Worm (Caenorhabditis elegans) whole organism, late embryonic: ENCODE results near the gene spp-4.
A peak's percentile ranks its signal among the peaks of the same experiment; 100 is the strongest.

Source experiments
- T23F11.4 ChIP-seq: fragments of 200-800 bp; sonication (Bioruptor generic); optimal IDR thresholded peaks from 2 replicates; lab custom pipeline; 2018; ENCODE audit warnings: mild to moderate bottlenecking, missing genetic modification characterization, missing compliant biosample characterization
- Y22D7AL.16 ChIP-seq: sonication (generic microtip); optimal IDR thresholded peaks from 2 replicates; lab custom pipeline; 2016; ENCODE audit warnings: missing genetic modification characterization, missing compliant biosample characterization
- ceh-14 ChIP-seq: sonication (generic microtip); optimal IDR thresholded peaks from 2 replicates; lab custom pipeline; 2016; ENCODE audit warnings: missing genotype, missing genetic modification characterization, missing compliant biosample characterization
- ceh-18 ChIP-seq: sonication (generic microtip); optimal IDR thresholded peaks from 2 replicates; lab custom pipeline; 2016; ENCODE audit warnings: missing genetic modification characterization, missing compliant biosample characterization
- ceh-19 ChIP-seq: fragments of 200-800 bp; sonication (Bioruptor generic); optimal IDR thresholded peaks from 2 replicates; lab custom pipeline; 2018; ENCODE audit warnings: mild to moderate bottlenecking, missing genetic modification characterization, missing compliant biosample characterization
- ceh-2 ChIP-seq: sonication (generic microtip); optimal IDR thresholded peaks from 2 replicates; lab custom pipeline; 2016; ENCODE audit warnings: missing genotype, missing genetic modification characterization, missing compliant biosample characterization
- ceh-22 ChIP-seq: sonication (generic microtip); optimal IDR thresholded peaks from 2 replicates; lab custom pipeline; 2017; ENCODE audit warnings: missing biosample characterization, missing genetic modification characterization
- ceh-24 ChIP-seq: sonication (generic microtip); optimal IDR thresholded peaks from 2 replicates; lab custom pipeline; 2016; ENCODE audit warnings: mild to moderate bottlenecking, missing genetic modification characterization, missing compliant biosample characterization
- ceh-45 ChIP-seq: fragments of 200-800 bp; sonication (Bioruptor generic); IDR thresholded peaks from 2 replicates; pipeline ENCODE4 v1.3.6; 2022; ENCODE audit warnings: missing genetic modification reagents, missing genetic modification characterization, missing compliant biosample characterization
- ceh-48 ChIP-seq: sonication (generic microtip); optimal IDR thresholded peaks from 2 replicates; lab custom pipeline; 2016; ENCODE audit warnings: missing genetic modification characterization, inconsistent platforms, missing compliant biosample characterization
- ceh-6 ChIP-seq: fragments of 200-800 bp; sonication (Bioruptor generic); optimal IDR thresholded peaks from 2 replicates; lab custom pipeline; 2018; ENCODE audit warnings: mild to moderate bottlenecking, missing genetic modification characterization, missing compliant biosample characterization
- ceh-9 ChIP-seq: sonication (generic microtip); optimal IDR thresholded peaks from 2 replicates; lab custom pipeline; 2016; ENCODE audit warnings: mild to moderate bottlenecking, missing genetic modification characterization, inconsistent platforms, missing compliant biosample characterization
- dve-1 ChIP-seq: sonication (generic microtip); optimal IDR thresholded peaks from 2 replicates; lab custom pipeline; 2017; ENCODE audit warnings: antibody characterized with exemption, mild to moderate bottlenecking, missing genetic modification characterization, missing compliant biosample characterization
- elt-2 ChIP-seq: sonication (generic microtip); optimal IDR thresholded peaks from 2 replicates; lab custom pipeline; 2016; ENCODE audit warnings: missing genetic modification reagents, missing genetic modification characterization, missing compliant biosample characterization
- elt-4 ChIP-seq: sonication (generic microtip); optimal IDR thresholded peaks from 2 replicates; lab custom pipeline; 2016; ENCODE audit warnings: missing genetic modification characterization, missing compliant biosample characterization
- gmeb-2 ChIP-seq: sonication (generic microtip); optimal IDR thresholded peaks from 2 replicates; lab custom pipeline; 2016; ENCODE audit warnings: missing genetic modification characterization, inconsistent platforms, missing compliant biosample characterization
- hlh-6 ChIP-seq: sonication (generic microtip); optimal IDR thresholded peaks from 2 replicates; lab custom pipeline; 2016; ENCODE audit warnings: missing genotype, missing genetic modification characterization, missing compliant biosample characterization
- hlh-8 ChIP-seq: sonication (generic microtip); optimal IDR thresholded peaks from 2 replicates; lab custom pipeline; 2016; ENCODE audit warnings: missing genotype, missing genetic modification characterization, missing compliant biosample characterization
- lim-6 ChIP-seq: sonication (generic microtip); optimal IDR thresholded peaks from 2 replicates; lab custom pipeline; 2016; ENCODE audit warnings: missing genetic modification characterization, missing compliant biosample characterization
- lin-11 ChIP-seq: fragments of 200-800 bp; sonication (Bioruptor generic); optimal IDR thresholded peaks from 2 replicates; lab custom pipeline; 2018; ENCODE audit warnings: mild to moderate bottlenecking, missing genetic modification characterization, missing compliant biosample characterization
- nhr-232 ChIP-seq: sonication (generic microtip); optimal IDR thresholded peaks from 2 replicates; lab custom pipeline; 2016; ENCODE audit warnings: missing genetic modification characterization, missing compliant biosample characterization
- pax-1 ChIP-seq: fragments of 150-350 bp; optimal IDR thresholded peaks from 2 replicates; lab custom pipeline; 2014; ENCODE audit warnings: missing biosample characterization, missing genetic modification characterization
- pha-4 ChIP-seq: fragments of 150-350 bp; optimal IDR thresholded peaks from 2 replicates; lab custom pipeline; 2018; ENCODE audit warnings: missing biosample characterization, missing genetic modification reagents, missing genetic modification characterization
- pqm-1 ChIP-seq: sonication (generic microtip); optimal IDR thresholded peaks from 2 replicates; lab custom pipeline; 2016; ENCODE audit warnings: missing genetic modification characterization, missing compliant biosample characterization
- pros-1 ChIP-seq: fragments of 150-350 bp; optimal IDR thresholded peaks from 2 replicates; lab custom pipeline; 2014; ENCODE audit warnings: missing biosample characterization, missing genetic modification reagents, missing genetic modification characterization
- ref-2 ChIP-seq: sonication (generic microtip); optimal IDR thresholded peaks from 2 replicates; lab custom pipeline; 2016; ENCODE audit warnings: missing genetic modification characterization, missing compliant biosample characterization
- sox-4 ChIP-seq: sonication (generic microtip); optimal IDR thresholded peaks from 2 replicates; lab custom pipeline; 2017; ENCODE audit warnings: mild to moderate bottlenecking, missing genetic modification characterization, inconsistent platforms, missing compliant biosample characterization
- unc-86 ChIP-seq: sonication (generic microtip); optimal IDR thresholded peaks from 2 replicates; lab custom pipeline; 2016; ENCODE audit warnings: missing genetic modification characterization, missing compliant biosample characterization
- ztf-16 ChIP-seq: sonication (generic microtip); optimal IDR thresholded peaks from 2 replicates; lab custom pipeline; 2017; ENCODE audit warnings: missing genetic modification characterization, missing compliant biosample characterization

The spp-4 gene

ce11 chrX:7322323-7322722 is 3.8 kb upstream of the spp-4 start, which contains the start of gene T08A9.13:
TSS of gene T08A9.13 (minus strand) at chrX:7322423.
- TF ChIP-seq ceh-45 (GFP tag; lab: Robert Waterston, UW): no peak
- no peak for TF ChIP-seq sox-4 (tag; lab: Kevin White, UChicago)

- TF ChIP-seq elt-2 (tag; lab: Kevin White, UChicago) (peak; percentile 22), dve-1 (no peak)
These were observed 1.7 kb upstream of the spp-4 start, which contains the start of gene spp-5 for ce11 chrX:7320115-7320711. TSS of gene spp-5 (minus strand) at chrX:7320354.

ce11 chrX:7316485-7317391 is 1.8 kb downstream of the spp-4 start, which contains the start of the genes spp-2 and spp-6:
TSS of gene spp-2 (minus strand) at chrX:7316818.
TSS of gene spp-6 (plus strand) at chrX:7317341.
- no peak for TF ChIP-seq Y22D7AL.16

- TF ChIP-seq ceh-14 (tag; lab: Kevin White, UChicago) (no peak), elt-2 (tag; lab: Kevin White, UChicago) (peak; percentile 10)
- TF ChIP-seq, all 69 proteins: peak for 1
These were observed 3.2 kb downstream of the spp-4 start, which contains the start of gene spp-3 for ce11 chrX:7315329-7315728. TSS of gene spp-3 (minus strand) at chrX:7315353.

ce11 chrX:7314564-7314963 is 4.0 kb downstream of the spp-4 start:
- TF ChIP-seq ceh-22 (tag; lab: Kevin White, UChicago): no peak
- no peak for TF ChIP-seq elt-4 (tag; lab: Kevin White, UChicago)
- no peak for TF ChIP-seq lin-11
- no peak for TF ChIP-seq ceh-19 (GFP tag; lab: Kevin White, UChicago)
- no peak for TF ChIP-seq ceh-24 (tag; lab: Kevin White, UChicago)
- TF ChIP-seq T23F11.4 (GFP tag; lab: Kevin White, UChicago): no peak
- no peak for TF ChIP-seq pha-4 (tag; lab: Kevin White, UChicago)
- no peak for TF ChIP-seq pax-1 (tag; lab: Kevin White, UChicago)
- TF ChIP-seq pros-1 (tag; lab: Kevin White, UChicago): no peak
- no peak for TF ChIP-seq dve-1
- no peak for TF ChIP-seq ceh-18 (tag; lab: Kevin White, UChicago)
- TF ChIP-seq nhr-232: no peak
- TF ChIP-seq lim-6 (tag; lab: Kevin White, UChicago): no peak
- TF ChIP-seq hlh-6 (tag; lab: Kevin White, UChicago): no peak
- TF ChIP-seq unc-86 (tag; lab: Kevin White, UChicago): no peak
- TF ChIP-seq gmeb-2 (tag; lab: Kevin White, UChicago): no peak

- no peak for TF ChIP-seq nhr-232
- no peak for TF ChIP-seq ceh-9 (tag; lab: Kevin White, UChicago)
- TF ChIP-seq lim-6 (tag; lab: Kevin White, UChicago): no peak
- no peak for TF ChIP-seq ztf-16 (tag; lab: Kevin White, UChicago)
- TF ChIP-seq elt-4 (tag; lab: Kevin White, UChicago): no peak
- TF ChIP-seq ref-2 (tag; lab: Kevin White, UChicago): no peak
- TF ChIP-seq ceh-19 (GFP tag; lab: Kevin White, UChicago): no peak
These were observed 5.3 kb downstream of the spp-4 start for ce11 chrX:7313236-7313635.

ce11 chrX:7311870-7312269 is 6.7 kb downstream of the spp-4 start:
- TF ChIP-seq T23F11.4 (GFP tag; lab: Kevin White, UChicago): no peak
- TF ChIP-seq pqm-1: no peak
- TF ChIP-seq ceh-19 (GFP tag; lab: Kevin White, UChicago): no peak
- no peak for TF ChIP-seq hlh-8 (tag; lab: Kevin White, UChicago)
- no peak for TF ChIP-seq ceh-2 (tag; lab: Kevin White, UChicago)
- no peak for TF ChIP-seq ref-2 (tag; lab: Kevin White, UChicago)
- TF ChIP-seq lin-11: no peak
- no peak for TF ChIP-seq pros-1 (tag; lab: Kevin White, UChicago)
- no peak for TF ChIP-seq ceh-48 (tag; lab: Kevin White, UChicago)
- TF ChIP-seq ceh-6 (GFP tag; lab: Kevin White, UChicago): no peak
- no peak for TF ChIP-seq hlh-6 (tag; lab: Kevin White, UChicago)
